Fruit fly (Drosophila melanogaster) S2 (cell line): ENCODE measurements around the gene CG15423.

Experiments
- CG8478 ChIP-seq: fragments of >200 bp; optimal IDR thresholded peaks from 2 replicates; lab custom pipeline; 2018
- CTCF ChIP-seq, 2 experiments: fragments of >200 bp; optimal IDR thresholded peaks; 2 replicates each; lab custom pipeline; 2018

dm6 chr2L:4005741-4006140, at the start of gene CG15423:
- no peak for TF ChIP-seq CG8478 (lab: Kevin White, UChicago)
- TF ChIP-seq CTCF (optimal IDR thresholded peaks at IDR 0.05; lab: Kevin White, UChicago), result no peak
